Fruit fly (Drosophila melanogaster): ENCODE results near the gene CG12268.

DNA sequence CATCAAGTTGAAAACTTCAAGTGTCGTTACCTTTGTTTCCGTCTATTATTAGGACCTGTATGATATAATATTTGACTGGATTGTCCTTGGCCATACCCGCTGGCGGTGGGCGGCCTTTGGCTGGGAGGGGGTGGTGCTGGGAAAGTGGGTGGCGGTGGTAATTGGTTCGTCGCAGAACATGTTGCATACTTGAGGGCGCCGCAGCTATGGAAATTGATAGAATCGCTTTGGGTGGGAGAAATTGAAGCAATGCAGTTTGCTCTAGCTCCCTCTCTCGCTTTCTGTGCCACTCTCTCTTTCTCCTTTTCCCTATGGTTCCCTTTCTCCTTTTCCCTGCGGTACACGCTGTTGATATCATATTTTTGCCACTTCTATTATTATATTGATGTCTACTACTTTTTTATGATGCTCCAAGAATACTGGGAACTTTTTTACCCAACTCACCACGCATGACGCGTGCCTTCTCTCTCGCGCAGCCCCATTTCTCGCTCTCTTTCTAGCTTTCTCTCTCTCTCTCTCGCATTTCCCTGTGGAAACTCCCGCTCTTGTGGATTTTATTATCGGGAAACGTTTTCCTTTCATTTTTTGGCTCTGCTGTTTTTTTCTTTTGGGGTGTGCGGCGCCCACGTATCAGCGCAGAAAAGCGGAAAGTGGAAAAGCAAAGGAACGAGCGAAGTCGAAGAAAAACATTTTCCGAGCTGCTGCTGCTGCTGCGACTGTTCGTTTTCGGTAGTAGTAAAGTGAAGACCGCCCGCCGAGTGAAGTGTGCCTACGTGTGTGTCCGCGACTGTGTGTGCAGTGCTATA is 16.9 kb upstream of the CG12268 start:
- TF ChIP-seq CG12768 (GFP tag; optimal IDR thresholded peaks at IDR 0.05), result no peak
- no peak for TF ChIP-seq CG7101 (tag; optimal IDR thresholded peaks at IDR 0.05)
- TF ChIP-seq CG14711 (tag; optimal IDR thresholded peaks at IDR 0.05), result no peak
- no peak for TF ChIP-seq cic (GFP tag; optimal IDR thresholded peaks at IDR 0.05)
- no peak for TF ChIP-seq CG5204 (GFP tag; optimal IDR thresholded peaks at IDR 0.05)
- no peak for TF ChIP-seq kay (GFP tag; ENCODE audit: borderline replicate concordance)
- no peak for TF ChIP-seq CG33017 (tag; optimal IDR thresholded peaks at IDR 0.05)
- no peak for TF ChIP-seq bab1 (GFP tag; optimal IDR thresholded peaks at IDR 0.05)
- no peak for TF ChIP-seq Crg-1 (GFP tag; optimal IDR thresholded peaks at IDR 0.05)
- no peak for TF ChIP-seq tj (GFP tag; optimal IDR thresholded peaks at IDR 0.05)
- no peak for TF ChIP-seq pad (GFP tag; optimal IDR thresholded peaks at IDR 0.05)
- TF ChIP-seq CG7045 (GFP tag; optimal IDR thresholded peaks at IDR 0.05), result no peak
- TF ChIP-seq ovo (GFP tag; optimal IDR thresholded peaks at IDR 0.05), result no peak
